Worm (Caenorhabditis elegans) whole organism, early embryonic: ENCODE results near the gene ZK105.11.

Source experiments
- B0310.2 ChIP-seq: sonication (generic microtip); optimal IDR thresholded peaks from 2 replicates; lab custom pipeline; 2016; ENCODE audit warnings: mild to moderate bottlenecking, missing genetic modification characterization, missing compliant biosample characterization
- F13C5.2 ChIP-seq: sonication (generic microtip); optimal IDR thresholded peaks from 2 replicates; lab custom pipeline; 2017; ENCODE audit warnings: mild to moderate bottlenecking, missing genetic modification characterization, inconsistent platforms, missing compliant biosample characterization
- aly-1 ChIP-seq: sonication (generic microtip); optimal IDR thresholded peaks from 2 replicates; lab custom pipeline; 2016; ENCODE audit warnings: missing genetic modification characterization, missing compliant biosample characterization
- ama-1 ChIP-seq: fragments of 150-350 bp; optimal IDR thresholded peaks from 2 replicates; lab custom pipeline; 2014
- ets-7 ChIP-seq: sonication (generic microtip); optimal IDR thresholded peaks from 2 replicates; lab custom pipeline; 2016; ENCODE audit warnings: missing genotype, missing genetic modification characterization, missing compliant biosample characterization
- flt-1 ChIP-seq: fragments of 200-800 bp; sonication (Bioruptor generic); IDR thresholded peaks from 2 replicates; pipeline ENCODE4 v1.3.6; 2022; ENCODE audit warnings: missing genetic modification characterization, missing compliant biosample characterization
- hmbx-1 ChIP-seq: sonication (generic microtip); optimal IDR thresholded peaks from 2 replicates; lab custom pipeline; 2016; ENCODE audit warnings: mild to moderate bottlenecking, missing genetic modification characterization, missing compliant biosample characterization
- hmg-4 ChIP-seq: fragments of 200-800 bp; sonication (Bioruptor generic); optimal IDR thresholded peaks from 2 replicates; lab custom pipeline; 2018; ENCODE audit warnings: mild to moderate bottlenecking, missing genetic modification characterization, missing compliant biosample characterization
- scrt-1 ChIP-seq: fragments of 200-800 bp; sonication (Bioruptor generic); IDR thresholded peaks from 2 replicates; pipeline ENCODE4 v1.3.6; 2022; ENCODE audit warnings: missing genetic modification characterization, missing compliant biosample characterization
- sea-1 ChIP-seq: fragments of 200-800 bp; sonication (Bioruptor generic); conservative IDR thresholded peaks from 2 replicates; pipeline ENCODE4 v1.3.6; 2022; ENCODE audit warnings: missing genetic modification characterization, missing compliant biosample characterization
- tbx-11 ChIP-seq: fragments of 200-800 bp; sonication (Bioruptor generic); IDR thresholded peaks from 2 replicates; pipeline ENCODE4 v1.3.6; 2022; ENCODE audit warnings: missing genetic modification characterization, missing compliant biosample characterization
- tra-4 ChIP-seq: sonication (generic microtip); optimal IDR thresholded peaks from 2 replicates; lab custom pipeline; 2017; ENCODE audit warnings: missing genetic modification characterization, missing compliant biosample characterization

- TF ChIP-seq sea-1 (GFP tag; lab: Robert Waterston, UW) (no peak), tra-4 (tag; lab: Kevin White, UChicago) (no peak), ets-7 (tag; lab: Kevin White, UChicago) (no peak), ama-1 (lab: Kevin White, UChicago) (no peak), B0310.2 (tag; lab: Kevin White, UChicago) (no peak), tbx-11 (GFP tag; lab: Robert Waterston, UW) (no peak), scrt-1 (GFP tag; lab: Robert Waterston, UW) (no peak), flt-1 (GFP tag; lab: Robert Waterston, UW) (no peak), F13C5.2 (tag; lab: Kevin White, UChicago) (no peak), hmbx-1 (tag; lab: Kevin White, UChicago) (no peak), aly-1 (tag; lab: Kevin White, UChicago) (no peak), hmg-4 (no peak)
Measured at ce11 chrV:7742485-7742959, 34.1 kb upstream of the ZK105.11 start, which contains the start of gene fbxl-5.
